Fruit fly (Drosophila melanogaster) whole organism, embryonic: Measurements from ENCODE around the gene Pgant8.

ENCODE experiments used
- Asciz ChIP-seq: fragments of 200-800 bp; sonication (Bioruptor generic); optimal IDR thresholded peaks from 2 replicates; lab custom pipeline; 2017; ENCODE audit warnings: missing biosample characterization, mild to moderate bottlenecking, missing genetic modification characterization, missing genetic modification reagents
- CG10267 ChIP-seq: fragments of 200-800 bp; sonication (Bioruptor generic); optimal IDR thresholded peaks from 2 replicates; lab custom pipeline; 2018; ENCODE audit warnings: missing biosample characterization, mild to moderate bottlenecking, missing genetic modification characterization, moderate library complexity
- CG10979 ChIP-seq: fragments of 200-800 bp; sonication (Bioruptor generic); optimal IDR thresholded peaks from 2 replicates; lab custom pipeline; 2018; ENCODE audit warnings: missing biosample characterization, mild to moderate bottlenecking, missing genetic modification characterization, moderate library complexity
- CG14965 ChIP-seq: fragments of 200-800 bp; sonication (Bioruptor generic); optimal IDR thresholded peaks from 2 replicates; lab custom pipeline; 2016; ENCODE audit warnings: missing biosample characterization, missing genetic modification characterization, borderline replicate concordance
- CG15696 ChIP-seq: fragments of 200-800 bp; sonication (Bioruptor generic); optimal IDR thresholded peaks from 2 replicates; lab custom pipeline; 2019; ENCODE audit warnings: missing biosample characterization, mild to moderate bottlenecking, missing genetic modification characterization, moderate library complexity
- CG18011 ChIP-seq: fragments of 200-800 bp; sonication (Bioruptor generic); optimal IDR thresholded peaks from 2 replicates; lab custom pipeline; 2017; ENCODE audit warnings: missing biosample characterization, missing genetic modification characterization, mild to moderate bottlenecking, moderate library complexity, missing genotype
- CG18764 ChIP-seq: fragments of 200-800 bp; sonication (Bioruptor generic); optimal IDR thresholded peaks from 3 replicates; lab custom pipeline; 2016; ENCODE audit warnings: missing biosample characterization, missing genetic modification characterization
- CG2712 ChIP-seq: fragments of 200-800 bp; optimal IDR thresholded peaks from 3 replicates; lab custom pipeline; 2019; ENCODE audit warnings: missing biosample characterization, mild to moderate bottlenecking, missing genetic modification characterization, moderate library complexity
- CG32532 ChIP-seq: fragments of 200-800 bp; sonication (Bioruptor generic); IDR thresholded peaks from 2 replicates; pipeline ENCODE4 v1.3.6; 2022; ENCODE audit warnings: missing biosample characterization, missing genetic modification characterization
- CG5180 ChIP-seq: fragments of 200-800 bp; sonication (Bioruptor generic); optimal IDR thresholded peaks from 3 replicates; lab custom pipeline; 2017; ENCODE audit warnings: missing biosample characterization, missing genetic modification characterization, mild to moderate bottlenecking, moderate library complexity, missing genetic modification reagents
- CG8290 ChIP-seq, 3 experiments: fragments of 200-800 bp; sonication (Bioruptor generic); optimal IDR thresholded peaks; 2 replicates each; lab custom pipeline; 2016 to 2019; ENCODE audit warnings: missing biosample characterization in 3 of 3, missing genetic modification characterization in 3 of 3, mild to moderate bottlenecking in 2 of 3, moderate library complexity in 1 of 3
- CG9727 ChIP-seq: fragments of 200-800 bp; sonication (Bioruptor generic); optimal IDR thresholded peaks from 3 replicates; lab custom pipeline; 2017; ENCODE audit warnings: missing biosample characterization, mild to moderate bottlenecking, missing genetic modification characterization
- CHES-1-like ChIP-seq: fragments of 200-800 bp; sonication (Bioruptor generic); optimal IDR thresholded peaks from 2 replicates; lab custom pipeline; 2016; ENCODE audit warnings: missing biosample characterization, missing genetic modification characterization
- Chrac-16 ChIP-seq: fragments of 200-800 bp; sonication (Bioruptor generic); optimal IDR thresholded peaks from 3 replicates; lab custom pipeline; 2016; ENCODE audit warnings: missing biosample characterization, missing genetic modification characterization
- CkIIα-i1 ChIP-seq: fragments of 200-800 bp; sonication (Bioruptor generic); IDR thresholded peaks from 2 replicates; pipeline ENCODE4 v1.3.6; 2022; ENCODE audit warnings: missing biosample characterization, missing genetic modification characterization
- Dek ChIP-seq: fragments of 200-800 bp; sonication (Bioruptor generic); optimal IDR thresholded peaks from 3 replicates; lab custom pipeline; 2019; ENCODE audit warnings: missing biosample characterization, mild to moderate bottlenecking, missing genetic modification characterization, moderate library complexity
- Dll ChIP-seq: fragments of 200-800 bp; sonication (Bioruptor generic); IDR thresholded peaks from 4 replicates; pipeline ENCODE4 v1.3.6; 2022; ENCODE audit warnings: missing biosample characterization, missing genetic modification characterization; ENCODE audit not compliant: partially characterized antibody
- Doc3 ChIP-seq: fragments of 200-800 bp; sonication (Bioruptor generic); IDR thresholded peaks from 3 replicates; pipeline ENCODE4 v1.3.6; 2022; ENCODE audit warnings: missing biosample characterization, missing genetic modification characterization; ENCODE audit not compliant: partially characterized antibody
- Fer2 ChIP-seq: fragments of 200-800 bp; sonication (Bioruptor generic); optimal IDR thresholded peaks from 2 replicates; lab custom pipeline; 2018; ENCODE audit warnings: missing biosample characterization, mild to moderate bottlenecking, missing genetic modification characterization, moderate library complexity
- Mes4 ChIP-seq: fragments of 200-800 bp; sonication (Bioruptor generic); optimal IDR thresholded peaks from 2 replicates; lab custom pipeline; 2016; ENCODE audit warnings: missing biosample characterization, missing genetic modification characterization
- Myb ChIP-seq: fragments of 200-800 bp; sonication (Bioruptor generic); optimal IDR thresholded peaks from 2 replicates; lab custom pipeline; 2016; ENCODE audit warnings: missing biosample characterization, missing genetic modification characterization
- Sin3A ChIP-seq: fragments of >200 bp; optimal IDR thresholded peaks from 2 replicates; lab custom pipeline; 2018
- ara ChIP-seq: fragments of 200-800 bp; sonication (Bioruptor generic); IDR thresholded peaks from 2 replicates; pipeline ENCODE4 v1.3.6; 2022; ENCODE audit warnings: missing biosample characterization, missing genetic modification characterization
- ase ChIP-seq: fragments of 200-800 bp; sonication (Bioruptor generic); IDR thresholded peaks from 3 replicates; pipeline ENCODE4 v1.3.6; 2022; ENCODE audit warnings: missing biosample characterization, missing genetic modification characterization
- chm ChIP-seq: fragments of 200-800 bp; sonication (Bioruptor generic); IDR thresholded peaks from 2 replicates; pipeline ENCODE4 v1.3.6; 2022; ENCODE audit warnings: missing biosample characterization, missing genetic modification characterization
- ci ChIP-seq: fragments of 200-800 bp; sonication (Bioruptor generic); IDR thresholded peaks from 3 replicates; pipeline ENCODE4 v1.3.6; 2022; ENCODE audit warnings: missing biosample characterization, missing genetic modification characterization
- dmrt11E ChIP-seq: fragments of 200-800 bp; sonication (Bioruptor generic); optimal IDR thresholded peaks from 3 replicates; lab custom pipeline; 2018; ENCODE audit warnings: missing biosample characterization, mild to moderate bottlenecking, missing genetic modification characterization, moderate library complexity
- gem ChIP-seq: fragments of 200-800 bp; sonication (Bioruptor generic); optimal IDR thresholded peaks from 2 replicates; lab custom pipeline; 2019; ENCODE audit warnings: missing biosample characterization, mild to moderate bottlenecking, missing genetic modification characterization, moderate library complexity
- jumu ChIP-seq: fragments of 200-800 bp; sonication (Bioruptor generic); optimal IDR thresholded peaks from 3 replicates; lab custom pipeline; 2016; ENCODE audit warnings: missing biosample characterization, missing genetic modification characterization
- kay ChIP-seq: fragments of 200-800 bp; sonication (Bioruptor generic); optimal IDR thresholded peaks from 2 replicates; lab custom pipeline; 2016; ENCODE audit warnings: missing biosample characterization, missing genetic modification characterization
- lola ChIP-seq, 3 experiments: fragments of >200 bp in 2 of 3; fragments of 200-800 bp in 1 of 3; sonication (Bioruptor generic) in 1 of 3; optimal IDR thresholded peaks; 2 replicates each; lab custom pipeline; 2017 to 2019; ENCODE audit warnings: missing biosample characterization in 3 of 3, missing genetic modification characterization in 3 of 3, mild to moderate bottlenecking in 1 of 3, moderate library complexity in 1 of 3
- mam ChIP-seq: fragments of 200-800 bp; sonication (Bioruptor generic); optimal IDR thresholded peaks from 3 replicates; lab custom pipeline; 2016; ENCODE audit warnings: missing biosample characterization, missing genetic modification characterization
- phol ChIP-seq: fragments of 200-800 bp; sonication (Bioruptor generic); optimal IDR thresholded peaks from 3 replicates; lab custom pipeline; 2018; ENCODE audit warnings: missing biosample characterization, mild to moderate bottlenecking, missing genetic modification characterization, moderate library complexity
- prd ChIP-seq, 3 experiments: fragments of >200 bp in 2 of 3; fragments of 200-800 bp in 1 of 3; sonication (Bioruptor generic) in 1 of 3; optimal IDR thresholded peaks in 2 of 3; IDR thresholded peaks in 1 of 3; 2 replicates in 2 of 3; 3 replicates in 1 of 3; pipeline versions ENCODE4 v1.3.6 to Lab custom; 2017 to 2022; ENCODE audit warnings: missing biosample characterization in 1 of 3, missing genetic modification characterization in 1 of 3
- ro ChIP-seq: fragments of 200-800 bp; sonication (Bioruptor generic); IDR thresholded peaks from 2 replicates; pipeline ENCODE4 v1.3.6; 2022; ENCODE audit warnings: missing biosample characterization, missing genetic modification characterization
- sug ChIP-seq: fragments of 200-800 bp; optimal IDR thresholded peaks from 2 replicates; lab custom pipeline; 2019; ENCODE audit warnings: missing biosample characterization, mild to moderate bottlenecking, missing genetic modification characterization, moderate library complexity
- zen ChIP-seq: fragments of 200-800 bp; sonication (Bioruptor generic); optimal IDR thresholded peaks from 3 replicates; lab custom pipeline; 2018; ENCODE audit warnings: missing biosample characterization, mild to moderate bottlenecking, missing genetic modification characterization, moderate library complexity
- zf30C ChIP-seq: fragments of 200-800 bp; sonication (Bioruptor generic); optimal IDR thresholded peaks from 3 replicates; lab custom pipeline; 2018; ENCODE audit warnings: missing biosample characterization, mild to moderate bottlenecking, missing genetic modification characterization

The Pgant8 gene

dm6 chr3L:15731832-15732506, 48.3 kb downstream of the Pgant8 start (continued):
- no peak for TF ChIP-seq Sin3A (lab: Kevin White, UChicago)
- TF ChIP-seq ro (GFP tag; lab: Robert Waterston, UW): no peak
- peak; percentile 52 for TF ChIP-seq zen (tag; lab: Kevin White, UChicago)
- no peak for TF ChIP-seq Mes4 (GFP tag; lab: Kevin White, UChicago)
- TF ChIP-seq ara (GFP tag; lab: Robert Waterston, UW): 0 out of 2 replicates have a peak, but pooled peaks have one; percentile 18
- no peak for TF ChIP-seq prd (optimal IDR thresholded peaks at IDR 0.05; lab: Kevin White, UChicago)
- TF ChIP-seq prd (GFP tag; IDR thresholded peaks at IDR 0.05; lab: Robert Waterston, UW): peak; percentile 73
- TF ChIP-seq jumu (GFP tag; lab: Kevin White, UChicago): no peak
- TF ChIP-seq Doc3 (GFP tag; lab: Robert Waterston, UW): no peak
- no peak for TF ChIP-seq sug
- TF ChIP-seq CG18764 (GFP tag; lab: Kevin White, UChicago): no peak
- no peak for TF ChIP-seq ase
- TF ChIP-seq Dek (tag; lab: Kevin White, UChicago): no peak
- peak; percentile 32 for TF ChIP-seq gem
- peak; percentile 26 for TF ChIP-seq CG10267
- TF ChIP-seq CG15696 (tag; lab: Kevin White, UChicago): peak; percentile 53
- peak in 1 of 3 experiments; percentile 32 for TF ChIP-seq lola (GFP tag; optimal IDR thresholded peaks at IDR 0.05; lab: Kevin White, UChicago)
- no peak for TF ChIP-seq CHES-1-like
- TF ChIP-seq mam (GFP tag; lab: Kevin White, UChicago): no peak
- peak; percentile 37 for TF ChIP-seq dmrt11E
- TF ChIP-seq CG18011 (GFP tag; lab: Kevin White, UChicago): no peak
- TF ChIP-seq kay (GFP tag; lab: Kevin White, UChicago): no peak
- no peak for TF ChIP-seq Myb (GFP tag; lab: Kevin White, UChicago)
- no peak for TF ChIP-seq Fer2 (tag; lab: Kevin White, UChicago)
- peak; percentile 34 for TF ChIP-seq CG2712 (tag; lab: Kevin White, UChicago)
- no peak for TF ChIP-seq CG8290 (GFP tag; optimal IDR thresholded peaks at IDR 0.05; lab: Kevin White, UChicago)
- no peak for TF ChIP-seq CG8290 (tag; optimal IDR thresholded peaks at IDR 0.05; lab: Kevin White, UChicago)
- TF ChIP-seq CG32532 (GFP tag; lab: Robert Waterston, UW): no peak
- TF ChIP-seq Dll (GFP tag; lab: Robert Waterston, UW): no peak
- no peak for TF ChIP-seq CkIIα-i1
- TF ChIP-seq phol (tag; lab: Kevin White, UChicago): peak; percentile 19
- TF ChIP-seq CG10979 (tag; lab: Kevin White, UChicago): peak; percentile 45
- TF ChIP-seq Asciz (GFP tag; lab: Kevin White, UChicago): no peak
- TF ChIP-seq chm: no peak
- TF ChIP-seq CG14965 (GFP tag; lab: Kevin White, UChicago): no peak
- TF ChIP-seq ci (GFP tag; lab: Robert Waterston, UW): no peak
- TF ChIP-seq Chrac-16 (GFP tag; lab: Kevin White, UChicago): no peak
- TF ChIP-seq CG9727: peak; percentile 30
- peak; percentile 66 for TF ChIP-seq zf30C (GFP tag; lab: Kevin White, UChicago)
- no peak for TF ChIP-seq CG5180 (GFP tag; lab: Kevin White, UChicago)
- TF ChIP-seq, all 482 proteins: peak for 25
